2 fruit fly cellular contexts compared by ENCODE assay signal in the genomic region with DNA sequence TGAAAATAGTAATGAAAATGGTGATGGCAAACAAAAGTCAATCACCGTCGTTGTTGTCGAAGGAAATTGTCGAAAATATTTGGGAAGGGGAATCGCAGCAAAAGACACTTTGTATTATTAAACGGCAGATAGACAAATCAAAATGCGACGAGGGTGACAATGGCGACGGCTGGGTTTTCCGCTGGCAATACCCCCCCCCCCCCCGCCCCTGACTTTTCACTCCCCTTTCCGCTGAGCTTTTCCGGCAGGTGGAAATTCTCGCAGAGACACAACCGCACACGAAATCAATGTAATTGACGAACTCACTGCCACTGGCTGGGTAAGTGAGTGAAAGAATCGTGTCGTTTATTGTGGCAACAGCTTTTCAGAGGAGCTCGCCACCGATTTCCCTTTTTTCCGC.
TF ChIP-seq lines count a peak whose summit lies in the region.

No protein-coding gene starts in this region.

- TF ChIP-seq CTCF in whole organism, embryonic (GFP tag; optimal IDR thresholded peaks at IDR 0.05; lab: Kevin White, UChicago) = no peak

TF ChIP-seq in whole organism, embryonic, 481 proteins besides CTCF, POLR2A, EP300 and RAD21:
- no peak for TF ChIP-seq CG9876 (GFP tag; optimal IDR thresholded peaks at IDR 0.05; lab: Kevin White, UChicago)
- no peak for TF ChIP-seq H15 (GFP tag; IDR thresholded peaks at IDR 0.05; lab: Robert Waterston, UW)
- TF ChIP-seq scrt (GFP tag; optimal IDR thresholded peaks at IDR 0.05; lab: Kevin White, UChicago) = no peak
- no peak for TF ChIP-seq bcd (GFP tag; optimal IDR thresholded peaks at IDR 0.05; lab: Kevin White, UChicago)
- no peak for TF ChIP-seq row (GFP tag; IDR thresholded peaks at IDR 0.05; lab: Robert Waterston, UW)
- no peak for TF ChIP-seq CG4360 (GFP tag; IDR thresholded peaks at IDR 0.05; lab: Robert Waterston, UW)
- no peak for TF ChIP-seq aop (GFP tag; IDR thresholded peaks at IDR 0.05; lab: Robert Waterston, UW)
- no peak for TF ChIP-seq Gsc (GFP tag; IDR thresholded peaks at IDR 0.05; lab: Robert Waterston, UW)
- TF ChIP-seq en (GFP tag; optimal IDR thresholded peaks at IDR 0.05; lab: Kevin White, UChicago) = no peak
- peak; percentile 64 for TF ChIP-seq Hr39 (optimal IDR thresholded peaks at IDR 0.05; lab: Kevin White, UChicago)
- no peak for TF ChIP-seq cad (GFP tag; optimal IDR thresholded peaks at IDR 0.05; lab: Kevin White, UChicago)
- no peak for TF ChIP-seq pfk (GFP tag; optimal IDR thresholded peaks at IDR 0.05; lab: Kevin White, UChicago)
- TF ChIP-seq CG15696 (tag; optimal IDR thresholded peaks at IDR 0.05; lab: Kevin White, UChicago) = no peak
- peak; percentile 67 for TF ChIP-seq crol (GFP tag; IDR thresholded peaks at IDR 0.05; lab: Robert Waterston, UW)
- TF ChIP-seq Ets65A (GFP tag; lab: Kevin White, UChicago) = peak; percentile 13
- TF ChIP-seq wek (GFP tag; optimal IDR thresholded peaks at IDR 0.05; lab: Kevin White, UChicago) = no peak
- TF ChIP-seq CG18262 (tag; optimal IDR thresholded peaks at IDR 0.05; lab: Kevin White, UChicago) = no peak
- no peak for TF ChIP-seq CG17612 (GFP tag; IDR thresholded peaks at IDR 0.05; lab: Robert Waterston, UW)
- TF ChIP-seq CG4404 (GFP tag; IDR thresholded peaks at IDR 0.05; lab: Robert Waterston, UW) = no peak
- TF ChIP-seq btn (GFP tag; optimal IDR thresholded peaks at IDR 0.05; lab: Kevin White, UChicago) = no peak
- TF ChIP-seq CG6683 (GFP tag; optimal IDR thresholded peaks at IDR 0.05; lab: Kevin White, UChicago) = no peak
- no peak for TF ChIP-seq sima (GFP tag; optimal IDR thresholded peaks at IDR 0.05; lab: Kevin White, UChicago)

TF ChIP-seq in whole organism, wandering third instar larva, 38 proteins besides CTCF, POLR2A, EP300 and RAD21:
- TF ChIP-seq jim (GFP tag; optimal IDR thresholded peaks at IDR 0.05; lab: Kevin White, UChicago) (no peak), Dfd (GFP tag; optimal IDR thresholded peaks at IDR 0.05; lab: Kevin White, UChicago) (peak; percentile 83)
